Fruit fly (Drosophila melanogaster): ENCODE measurements around the gene Madm.

Madm gene

DNA sequence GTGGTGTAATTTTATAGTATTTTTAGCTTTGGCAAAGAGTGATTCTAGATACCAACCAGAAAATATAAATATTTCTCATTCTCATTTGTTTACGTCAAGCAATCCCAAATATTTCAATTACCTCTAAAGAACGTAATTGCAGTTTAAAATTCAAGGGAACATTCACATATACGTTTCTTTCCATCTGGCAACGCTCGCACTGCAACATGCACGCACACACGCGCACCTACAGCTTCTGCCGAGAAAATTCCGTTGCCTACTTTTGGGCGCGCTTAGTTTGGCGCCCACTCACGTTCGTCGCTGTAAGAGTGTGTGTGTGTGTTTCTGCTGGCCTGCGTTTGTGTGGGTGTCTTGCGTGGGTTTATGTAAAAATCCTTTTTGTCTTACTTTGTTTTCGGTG lies 30.1 kb downstream of the Madm start (continued):
- TF ChIP-seq lab (GFP tag; optimal IDR thresholded peaks at IDR 0.05), result no peak
- TF ChIP-seq Bdp1 (GFP tag; optimal IDR thresholded peaks at IDR 0.05), result no peak
- no peak for TF ChIP-seq hth (optimal IDR thresholded peaks at IDR 0.05)
- no peak for TF ChIP-seq jigr1 (GFP tag; IDR thresholded peaks at IDR 0.05)
- no peak for TF ChIP-seq CG7357 (GFP tag; IDR thresholded peaks at IDR 0.05)
- TF ChIP-seq maf-S (GFP tag; optimal IDR thresholded peaks at IDR 0.05), result no peak
- peak; percentile 47 for TF ChIP-seq CG8478 (optimal IDR thresholded peaks at IDR 0.05)
- no peak for TF ChIP-seq Dip2 (GFP tag; IDR thresholded peaks at IDR 0.05)
- TF ChIP-seq MBD-R2 (GFP tag; IDR thresholded peaks at IDR 0.05), result no peak
- no peak for TF ChIP-seq Poxn (GFP tag; IDR thresholded peaks at IDR 0.05)
- peak; percentile 83 for TF ChIP-seq cg (GFP tag; optimal IDR thresholded peaks at IDR 0.05)
- no peak for TF ChIP-seq B-H1 (GFP tag; IDR thresholded peaks at IDR 0.05)
- TF ChIP-seq Nf-YB (GFP tag; optimal IDR thresholded peaks at IDR 0.05), result no peak
- no peak for TF ChIP-seq CG5180 (GFP tag; optimal IDR thresholded peaks at IDR 0.05)
- no peak for TF ChIP-seq fd96Cb (tag; optimal IDR thresholded peaks at IDR 0.05)
- no peak for TF ChIP-seq ems (GFP tag; optimal IDR thresholded peaks at IDR 0.05)
- no peak for TF ChIP-seq E2f1 (GFP tag; IDR thresholded peaks at IDR 0.05)
- no peak for TF ChIP-seq CG33557 (GFP tag; optimal IDR thresholded peaks at IDR 0.05)
- no peak for TF ChIP-seq Trl (optimal IDR thresholded peaks at IDR 0.05)
- no peak for TF ChIP-seq Trl (GFP tag; optimal IDR thresholded peaks at IDR 0.05)
- TF ChIP-seq zen (tag; optimal IDR thresholded peaks at IDR 0.05), result no peak
- no peak for TF ChIP-seq dpn (GFP tag; optimal IDR thresholded peaks at IDR 0.05)
- no peak for TF ChIP-seq gem (tag; optimal IDR thresholded peaks at IDR 0.05)
- peak; percentile 1 for TF ChIP-seq CG9727 (GFP tag; optimal IDR thresholded peaks at IDR 0.05)
- no peak for TF ChIP-seq CG2129 (GFP tag; IDR thresholded peaks at IDR 0.05; ENCODE audit: partially characterized antibody)
- TF ChIP-seq CG2120 (GFP tag; optimal IDR thresholded peaks at IDR 0.05), result no peak
- no peak for TF ChIP-seq CG14014 (GFP tag; IDR thresholded peaks at IDR 0.05)
- no peak for TF ChIP-seq CG12299 (tag; optimal IDR thresholded peaks at IDR 0.05)
- no peak for TF ChIP-seq CG17829 (tag; optimal IDR thresholded peaks at IDR 0.05)
- no peak for TF ChIP-seq Mad (GFP tag; optimal IDR thresholded peaks at IDR 0.05)
- TF ChIP-seq sob (GFP tag; IDR thresholded peaks at IDR 0.05), result no peak
- no peak for TF ChIP-seq CG7745 (tag; optimal IDR thresholded peaks at IDR 0.05)
- TF ChIP-seq CG7556 (GFP tag; optimal IDR thresholded peaks at IDR 0.05), result peak; percentile 28
- TF ChIP-seq CG7839 (tag; optimal IDR thresholded peaks at IDR 0.05), result no peak
- TF ChIP-seq al (GFP tag; IDR thresholded peaks at IDR 0.05), result no peak
- TF ChIP-seq sisA (GFP tag; IDR thresholded peaks at IDR 0.05), result no peak
- no peak for TF ChIP-seq Dll (GFP tag; IDR thresholded peaks at IDR 0.05; ENCODE audit: partially characterized antibody)
- peak; percentile 19 for TF ChIP-seq trem (tag; optimal IDR thresholded peaks at IDR 0.05)
- TF ChIP-seq CG10321 (GFP tag; IDR thresholded peaks at IDR 0.05), result no peak
- no peak for TF ChIP-seq mam (GFP tag; optimal IDR thresholded peaks at IDR 0.05)
- TF ChIP-seq CG4404 (GFP tag; IDR thresholded peaks at IDR 0.05), result no peak
- TF ChIP-seq CG12942 (GFP tag; optimal IDR thresholded peaks at IDR 0.05), result no peak
- TF ChIP-seq az2 (GFP tag; optimal IDR thresholded peaks at IDR 0.05), result no peak
- no peak for TF ChIP-seq CG9817 (tag; optimal IDR thresholded peaks at IDR 0.05)
- TF ChIP-seq CG5245 (GFP tag; optimal IDR thresholded peaks at IDR 0.05), result no peak
- TF ChIP-seq CG9797 (GFP tag; optimal IDR thresholded peaks at IDR 0.05), result no peak
- TF ChIP-seq stwl (tag; optimal IDR thresholded peaks at IDR 0.05), result peak; percentile 65
- TF ChIP-seq bsh (GFP tag; optimal IDR thresholded peaks at IDR 0.05), result no peak
- no peak for TF ChIP-seq CG8388 (GFP tag; optimal IDR thresholded peaks at IDR 0.05)
- TF ChIP-seq Chrac-16 (GFP tag; optimal IDR thresholded peaks at IDR 0.05), result no peak
- no peak for TF ChIP-seq CG18262 (tag; optimal IDR thresholded peaks at IDR 0.05)
- no peak for TF ChIP-seq CG18011 (GFP tag; optimal IDR thresholded peaks at IDR 0.05)
- TF ChIP-seq CG9437 (GFP tag; optimal IDR thresholded peaks at IDR 0.05), result peak; percentile 96

Data from whole organism, embryonic.